Worm (Caenorhabditis elegans): ENCODE data around the gene C50E10.1.

ce11 chrII:12339152-12339551 lies 36.9 kb upstream of the C50E10.1 start:
- TF ChIP-seq ets-4 (tag; optimal IDR thresholded peaks at IDR 0.05): no peak
- TF ChIP-seq lin-11 (tag; optimal IDR thresholded peaks at IDR 0.05): no peak
- peak; percentile 21 for TF ChIP-seq madf-2 (tag; optimal IDR thresholded peaks at IDR 0.05)
- no peak for TF ChIP-seq F13H6.1 (tag; optimal IDR thresholded peaks at IDR 0.05)
- TF ChIP-seq ttx-3 (tag; optimal IDR thresholded peaks at IDR 0.05): no peak
- TF ChIP-seq pag-3 (tag; optimal IDR thresholded peaks at IDR 0.05; ENCODE audit: borderline replicate concordance): no peak
- TF ChIP-seq dve-1 (tag; optimal IDR thresholded peaks at IDR 0.05): no peak
- no peak for TF ChIP-seq ahr-1 (tag; optimal IDR thresholded peaks at IDR 0.05)
- no peak for TF ChIP-seq sox-4 (tag; optimal IDR thresholded peaks at IDR 0.05)
- no peak for TF ChIP-seq pat-9 (tag; optimal IDR thresholded peaks at IDR 0.05)
- no peak for TF ChIP-seq dmd-4 (tag; optimal IDR thresholded peaks at IDR 0.05; ENCODE audit: borderline replicate concordance)
- TF ChIP-seq hlh-30 (tag; optimal IDR thresholded peaks at IDR 0.05; ENCODE audit: insufficient read depth): peak; percentile 85
